Worm (Caenorhabditis elegans) whole organism, young adult: ENCODE data around the gene clec-10.
"Not testable (repeated sequence)": the region's sequence is repeated elsewhere in the genome, so short reads cannot be mapped to it uniquely, and the experiment has no call there.

ENCODE experiments used
- F33H1.4 ChIP-seq: fragments of 200-800 bp; sonication (Bioruptor generic); IDR thresholded peaks from 2 replicates; pipeline ENCODE4 v1.3.6; 2022; ENCODE audit warnings: missing genetic modification reagents, missing genetic modification characterization, missing compliant biosample characterization
- T07F8.4 ChIP-seq: sonication (generic microtip); optimal IDR thresholded peaks from 2 replicates; lab custom pipeline; 2016; ENCODE audit warnings: mild to moderate bottlenecking, missing genetic modification characterization, moderate library complexity, missing compliant biosample characterization
- dpl-1 ChIP-seq: fragments of 150-350 bp; optimal IDR thresholded peaks from 2 replicates; lab custom pipeline; 2014; ENCODE audit warnings: missing biosample characterization, missing genetic modification reagents, missing genetic modification characterization
- egrh-3 ChIP-seq: fragments of 200-800 bp; sonication (Bioruptor generic); IDR thresholded peaks from 2 replicates; pipeline ENCODE4 v1.3.6; 2022; ENCODE audit warnings: missing genetic modification reagents, missing genetic modification characterization, missing compliant biosample characterization
- unc-130 ChIP-seq: sonication (generic microtip); optimal IDR thresholded peaks from 2 replicates; lab custom pipeline; 2016; ENCODE audit warnings: missing genetic modification reagents, missing genetic modification characterization, missing compliant biosample characterization

clec-10 gene

DNA sequence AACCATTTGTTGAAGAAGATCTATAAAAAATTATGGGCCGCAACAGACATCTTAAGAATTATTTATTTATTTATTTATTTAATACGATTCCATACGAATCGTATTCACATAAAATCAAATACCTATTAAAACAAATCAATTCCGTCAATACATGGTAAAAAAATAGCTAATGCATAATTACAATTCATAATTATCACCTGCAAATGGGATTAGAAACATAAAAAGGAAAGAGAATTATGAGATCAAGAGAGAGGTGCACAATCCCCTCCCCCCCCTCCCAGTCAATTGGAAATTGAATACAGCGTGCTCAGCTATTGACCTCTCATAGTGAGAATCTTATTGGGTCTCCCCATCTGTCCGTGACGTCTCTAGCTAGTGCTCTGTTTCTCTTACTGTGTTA lies 38.6 kb downstream of the clec-10 start, which contains the start of gene C24H12.1:
Gene C24H12.1, plus strand, starts transcription at position 301 of the 400 bp plus-strand sequence.
- TF ChIP-seq unc-130 (GFP tag; lab: Kevin White, UChicago); dpl-1 (GFP tag; lab: Kevin White, UChicago); T07F8.4: not testable (repeated sequence)

DNA sequence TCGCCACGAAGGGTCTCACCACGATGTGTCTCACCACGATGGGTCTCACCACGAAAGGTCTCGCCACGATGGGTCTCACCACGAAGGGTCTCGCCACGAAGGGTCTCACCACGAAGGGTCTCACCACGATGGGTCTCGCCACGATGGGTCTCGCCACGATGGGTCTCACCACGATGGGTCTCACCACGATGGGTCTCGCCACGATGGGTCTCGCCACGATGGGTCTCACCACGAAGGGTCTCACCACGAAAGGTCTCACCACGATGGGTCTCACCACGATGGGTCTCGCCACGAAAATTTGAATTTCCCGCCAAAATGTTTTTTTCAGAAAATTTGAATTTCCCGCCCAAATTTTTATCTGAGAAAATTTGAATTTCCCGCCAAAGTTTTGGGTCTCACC lies 49.7 kb downstream of the clec-10 start:
- TF ChIP-seq egrh-3 (GFP tag; lab: Robert Waterston, UW) (peak; percentile 54; the same call in 1 of the 2 replicates), F33H1.4 (peak; percentile 64)
